Worm (Caenorhabditis elegans): ENCODE data around the gene lip-1.

DNA sequence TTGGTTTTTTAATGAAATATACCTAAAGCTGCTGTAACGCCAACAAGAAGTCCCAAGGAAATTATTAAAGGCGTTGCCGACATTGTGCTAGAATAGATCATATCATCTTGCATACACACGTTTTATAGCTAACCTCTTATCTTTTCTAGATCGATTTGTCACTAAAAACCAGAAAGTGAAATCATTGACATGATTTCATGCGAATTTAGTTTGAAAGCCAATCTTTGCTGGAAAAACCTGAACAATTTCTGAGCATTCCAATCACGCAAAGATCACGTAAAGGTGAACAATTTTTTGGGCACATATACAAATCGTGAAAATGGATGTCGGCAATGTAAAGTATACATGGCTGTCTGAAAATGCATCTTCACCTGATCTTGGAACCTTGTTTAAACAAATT lies 20.4 kb upstream of the lip-1 start, which contains the start of gene C17H12.6:
- TF ChIP-seq snpc-4 (tag; optimal IDR thresholded peaks at IDR 0.05) = no peak
- no peak for TF ChIP-seq sup-37 (GFP tag; optimal IDR thresholded peaks at IDR 0.05)
- no peak for TF ChIP-seq mep-1 (tag; optimal IDR thresholded peaks at IDR 0.05)
- no peak for TF ChIP-seq lin-13 (GFP tag; optimal IDR thresholded peaks at IDR 0.05)
- no peak for TF ChIP-seq nhr-19 (GFP tag; conservative IDR thresholded peaks at IDR 0.05)
- no peak for TF ChIP-seq mdl-1 (tag; optimal IDR thresholded peaks at IDR 0.05)
- no peak for TF ChIP-seq skn-1 (tag; optimal IDR thresholded peaks at IDR 0.05)
- no peak for TF ChIP-seq egl-27 (tag; optimal IDR thresholded peaks at IDR 0.05)
- no peak for TF ChIP-seq lin-14 (GFP tag; optimal IDR thresholded peaks at IDR 0.05)
- no peak for TF ChIP-seq unc-62 (GFP tag; optimal IDR thresholded peaks at IDR 0.05)
- no peak for TF ChIP-seq nhr-28 (tag; optimal IDR thresholded peaks at IDR 0.05)
- TF ChIP-seq C16A3.4 (tag; optimal IDR thresholded peaks at IDR 0.05) = no peak
